Worm (Caenorhabditis elegans): ENCODE results near the gene T09F5.2.

DNA sequence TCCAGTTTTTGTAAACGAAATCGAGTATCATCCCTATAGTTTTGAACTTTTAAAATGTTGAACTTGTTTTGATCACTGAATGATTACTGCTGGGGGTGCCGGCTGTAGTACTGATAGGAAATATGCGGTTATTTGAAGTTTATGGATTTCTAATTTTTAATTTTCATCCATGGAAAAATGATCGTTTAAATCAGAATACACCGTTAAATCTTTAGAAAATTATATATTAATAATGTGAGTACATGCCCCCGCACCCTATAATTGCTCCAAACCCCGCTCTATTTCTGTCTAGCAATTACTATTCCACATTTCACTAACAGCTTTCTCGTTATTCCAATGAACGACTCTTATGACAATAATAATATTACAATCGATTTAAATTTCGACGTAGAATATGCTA is 49.0 kb downstream of the T09F5.2 start, which contains the start of gene Y75B12B.10:
- no peak for TF ChIP-seq ama-1 (optimal IDR thresholded peaks at IDR 0.05)
- TF ChIP-seq tbx-37 (GFP tag; conservative IDR thresholded peaks at IDR 0.05), result no peak
- TF ChIP-seq hmg-4 (GFP tag; optimal IDR thresholded peaks at IDR 0.05), result no peak
- no peak for TF ChIP-seq ceh-13 (GFP tag; optimal IDR thresholded peaks at IDR 0.05)
- TF ChIP-seq hnd-1 (tag; optimal IDR thresholded peaks at IDR 0.05), result no peak
- no peak for TF ChIP-seq hmbx-1 (tag; optimal IDR thresholded peaks at IDR 0.05)
- TF ChIP-seq pes-1 (GFP tag; IDR thresholded peaks at IDR 0.05), result no peak
- no peak for TF ChIP-seq ceh-36 (tag; optimal IDR thresholded peaks at IDR 0.05)
- TF ChIP-seq flt-1 (GFP tag; IDR thresholded peaks at IDR 0.05), result no peak
